Worm (Caenorhabditis elegans) whole organism, mixed stage, embryonic: ENCODE results near the gene ced-5.

Experiments used
- M03D4.4 ChIP-seq: sonication (generic microtip); optimal IDR thresholded peaks from 2 replicates; lab custom pipeline; 2017; ENCODE audit warnings: mild to moderate bottlenecking, missing genetic modification characterization, missing compliant biosample characterization
- bed-3 ChIP-seq: fragments of 200-800 bp; sonication (Bioruptor generic); optimal IDR thresholded peaks from 3 replicates; lab custom pipeline; 2018; ENCODE audit warnings: mild to moderate bottlenecking, missing genetic modification characterization, moderate library complexity, missing compliant biosample characterization
- blmp-1 ChIP-seq: fragments of 150-350 bp; optimal IDR thresholded peaks from 2 replicates; lab custom pipeline; 2014; ENCODE audit warnings: missing biosample characterization, missing genetic modification characterization
- ceh-39 ChIP-seq: fragments of 150-350 bp; optimal IDR thresholded peaks from 2 replicates; lab custom pipeline; 2014; ENCODE audit warnings: missing biosample characterization, missing genetic modification characterization
- ceh-43 ChIP-seq: fragments of 200-800 bp; sonication (Bioruptor generic); optimal IDR thresholded peaks from 2 replicates; lab custom pipeline; 2018; ENCODE audit warnings: mild to moderate bottlenecking, missing genetic modification characterization, moderate library complexity, missing compliant biosample characterization
- ces-1 ChIP-seq: fragments of 150-350 bp; optimal IDR thresholded peaks from 2 replicates; lab custom pipeline; 2014; ENCODE audit warnings: missing biosample characterization, missing genetic modification reagents, missing genetic modification characterization
- cnd-1 ChIP-seq: fragments of 200-800 bp; sonication (Bioruptor generic); optimal IDR thresholded peaks from 2 replicates; lab custom pipeline; 2018; ENCODE audit warnings: mild to moderate bottlenecking, missing genetic modification characterization, missing compliant biosample characterization
- drap-1 ChIP-seq: fragments of 200-800 bp; sonication (Bioruptor generic); optimal IDR thresholded peaks from 3 replicates; lab custom pipeline; 2018; ENCODE audit warnings: mild to moderate bottlenecking, missing genetic modification characterization, missing compliant biosample characterization
- elt-1 ChIP-seq: sonication (generic microtip); optimal IDR thresholded peaks from 2 replicates; lab custom pipeline; 2017; ENCODE audit warnings: missing genetic modification characterization, mild to moderate bottlenecking, missing compliant biosample characterization, antibody characterized with exemption, moderate library complexity, borderline replicate concordance; ENCODE audit not compliant: insufficient read depth
- ham-2 ChIP-seq: fragments of 200-800 bp; sonication (Bioruptor generic); optimal IDR thresholded peaks from 2 replicates; lab custom pipeline; 2018; ENCODE audit warnings: mild to moderate bottlenecking, missing genetic modification characterization, missing compliant biosample characterization
- hlh-1 ChIP-seq: fragments of 150-350 bp; optimal IDR thresholded peaks from 2 replicates; lab custom pipeline; 2014; ENCODE audit warnings: missing biosample characterization, missing genetic modification reagents, missing genetic modification characterization
- lin-13 ChIP-seq: fragments of 150-350 bp; optimal IDR thresholded peaks from 2 replicates; lab custom pipeline; 2014; ENCODE audit warnings: missing biosample characterization, missing genetic modification characterization
- lin-32 ChIP-seq: fragments of 200-800 bp; sonication (Bioruptor generic); optimal IDR thresholded peaks from 2 replicates; lab custom pipeline; 2018; ENCODE audit warnings: mild to moderate bottlenecking, missing genetic modification characterization, missing compliant biosample characterization
- lsy-2 ChIP-seq: fragments of 150-350 bp; optimal IDR thresholded peaks from 2 replicates; lab custom pipeline; 2014; ENCODE audit warnings: missing biosample characterization, missing genetic modification characterization
- nhr-2 ChIP-seq: fragments of 150-350 bp; optimal IDR thresholded peaks from 2 replicates; lab custom pipeline; 2014; ENCODE audit warnings: missing biosample characterization, missing genetic modification characterization
- nhr-237 ChIP-seq: fragments of 150-350 bp; optimal IDR thresholded peaks from 2 replicates; lab custom pipeline; 2014; ENCODE audit warnings: missing biosample characterization, missing genetic modification characterization
- nhr-28 ChIP-seq: fragments of 150-350 bp; optimal IDR thresholded peaks from 2 replicates; lab custom pipeline; 2014; ENCODE audit warnings: missing biosample characterization, missing genetic modification characterization
- nhr-76 ChIP-seq: sonication (generic microtip); optimal IDR thresholded peaks from 2 replicates; lab custom pipeline; 2017; ENCODE audit warnings: missing biosample characterization, missing genetic modification characterization
- pha-4 ChIP-seq: fragments of 150-350 bp; optimal IDR thresholded peaks from 2 replicates; lab custom pipeline; 2018; ENCODE audit warnings: missing biosample characterization, missing genetic modification reagents, missing genetic modification characterization
- sem-2 ChIP-seq: fragments of 200-800 bp; sonication (Bioruptor generic); optimal IDR thresholded peaks from 2 replicates; lab custom pipeline; 2018; ENCODE audit warnings: mild to moderate bottlenecking, missing genetic modification characterization, missing compliant biosample characterization
- sptf-1 ChIP-seq: sonication (generic microtip); optimal IDR thresholded peaks from 2 replicates; lab custom pipeline; 2017; ENCODE audit warnings: mild to moderate bottlenecking, missing genetic modification characterization, moderate library complexity, missing compliant biosample characterization
- tbx-8 ChIP-seq: fragments of 200-800 bp; sonication (Bioruptor generic); optimal IDR thresholded peaks from 2 replicates; lab custom pipeline; 2018; ENCODE audit warnings: mild to moderate bottlenecking, missing genetic modification characterization, moderate library complexity, missing compliant biosample characterization
- unc-120 ChIP-seq: sonication (generic microtip); optimal IDR thresholded peaks from 2 replicates; lab custom pipeline; 2017; ENCODE audit warnings: missing genetic modification characterization, missing compliant biosample characterization; ENCODE audit not compliant: poor library complexity, severe bottlenecking
- unc-39 ChIP-seq: fragments of 150-350 bp; optimal IDR thresholded peaks from 2 replicates; lab custom pipeline; 2014; ENCODE audit warnings: missing biosample characterization, missing genetic modification characterization
- unc-62 ChIP-seq: fragments of 150-350 bp; optimal IDR thresholded peaks from 2 replicates; lab custom pipeline; 2014; ENCODE audit warnings: missing biosample characterization, missing genetic modification reagents, missing genetic modification characterization
- zip-8 ChIP-seq: fragments of 150-350 bp; optimal IDR thresholded peaks from 2 replicates; lab custom pipeline; 2014; ENCODE audit warnings: missing biosample characterization, missing genetic modification characterization
- ztf-11 ChIP-seq: fragments of 150-350 bp; optimal IDR thresholded peaks from 2 replicates; lab custom pipeline; 2014; ENCODE audit warnings: missing biosample characterization, missing genetic modification characterization

ced-5 gene

DNA sequence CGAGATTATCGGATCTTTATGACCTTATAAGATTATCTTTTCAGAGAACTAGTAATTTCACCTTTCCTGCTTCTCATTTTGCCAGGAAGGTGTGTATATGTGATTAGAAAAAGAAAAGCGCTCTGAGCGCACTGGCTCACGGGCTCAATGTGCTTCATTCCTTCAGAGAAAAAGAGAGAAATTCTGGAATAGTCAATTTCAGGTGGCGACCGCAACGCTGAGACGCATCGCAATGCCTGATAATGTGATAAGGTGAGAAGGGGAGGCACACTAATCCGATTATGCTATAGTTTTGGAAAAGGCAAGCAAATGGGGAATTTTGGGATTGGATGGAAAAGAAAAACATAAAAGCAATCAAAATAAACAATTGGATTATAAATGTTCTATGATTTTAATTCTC lies 22.1 kb downstream of the ced-5 start:
- TF ChIP-seq ces-1 (GFP tag; lab: Kevin White, UChicago) (peak; percentile 55), cnd-1 (tag; lab: Kevin White, UChicago) (no peak)

DNA sequence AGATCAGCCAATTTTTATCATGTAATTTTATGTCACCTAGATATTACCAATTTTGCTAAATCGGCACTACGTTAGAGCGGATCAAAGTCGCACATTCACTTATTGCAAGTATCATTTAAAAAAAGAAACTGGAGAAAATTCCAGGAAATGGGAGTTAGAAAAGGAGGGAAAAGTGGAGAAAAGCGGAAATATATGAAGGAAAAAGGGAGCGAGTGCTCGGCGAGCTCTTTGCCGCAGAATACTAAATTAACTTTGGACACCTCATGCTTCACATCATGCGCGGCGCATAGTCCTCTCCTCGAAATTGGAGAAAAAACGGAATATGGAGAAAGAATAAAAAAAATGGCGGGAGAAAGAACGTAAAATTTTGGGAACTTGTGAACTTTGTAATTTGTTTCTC lies 23.7 kb downstream of the ced-5 start:
- TF ChIP-seq ces-1 (GFP tag; lab: Kevin White, UChicago) (peak; percentile 68), lsy-2 (tag; lab: Kevin White, UChicago) (no peak)
- TF ChIP-seq, all 35 proteins: peak for 1

DNA sequence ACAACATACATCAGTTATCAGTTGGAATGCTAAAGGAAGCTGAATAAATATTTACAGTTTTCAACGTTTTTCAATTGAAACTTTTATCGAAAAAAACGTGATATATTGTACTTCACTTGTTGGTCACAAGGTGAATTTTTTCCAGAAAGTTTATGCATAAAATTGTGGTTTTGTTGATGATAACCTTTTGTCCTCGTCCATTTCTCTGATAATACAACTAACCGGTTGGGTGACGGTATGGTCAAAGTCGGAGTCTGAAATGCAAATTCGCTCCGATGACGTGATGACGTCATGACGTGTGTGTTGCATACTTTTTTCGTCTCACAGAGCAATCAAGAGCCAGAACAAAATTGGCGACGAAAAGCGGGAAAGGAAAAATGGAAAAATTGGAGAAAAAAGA lies 27.5 kb downstream of the ced-5 start:
- TF ChIP-seq zip-8 (tag; lab: Kevin White, UChicago) (peak; percentile 70), ceh-43 (GFP tag; lab: Kevin White, UChicago) (no peak)

DNA sequence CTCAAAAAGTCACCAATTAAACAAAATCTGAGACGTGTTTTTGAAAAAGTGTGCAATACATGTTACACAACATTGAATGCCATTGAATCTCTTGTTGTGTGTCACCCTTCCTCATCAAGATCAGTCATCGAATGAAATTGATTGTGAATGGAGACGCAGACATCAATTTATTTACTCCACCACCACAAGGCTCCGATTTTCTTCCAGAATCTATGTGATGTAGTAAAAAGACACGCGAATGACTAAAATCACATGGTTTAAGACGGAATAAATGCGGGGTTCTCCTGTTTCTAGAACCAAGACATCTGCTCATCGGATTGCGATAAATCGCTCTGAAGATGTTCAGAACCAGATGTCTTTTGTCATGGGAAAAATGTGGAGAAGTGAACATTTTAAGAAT lies 28.8 kb downstream of the ced-5 start:
- TF ChIP-seq unc-62 (GFP tag; lab: Kevin White, UChicago) (peak; percentile 73), nhr-237 (tag; lab: Kevin White, UChicago) (no peak)

DNA sequence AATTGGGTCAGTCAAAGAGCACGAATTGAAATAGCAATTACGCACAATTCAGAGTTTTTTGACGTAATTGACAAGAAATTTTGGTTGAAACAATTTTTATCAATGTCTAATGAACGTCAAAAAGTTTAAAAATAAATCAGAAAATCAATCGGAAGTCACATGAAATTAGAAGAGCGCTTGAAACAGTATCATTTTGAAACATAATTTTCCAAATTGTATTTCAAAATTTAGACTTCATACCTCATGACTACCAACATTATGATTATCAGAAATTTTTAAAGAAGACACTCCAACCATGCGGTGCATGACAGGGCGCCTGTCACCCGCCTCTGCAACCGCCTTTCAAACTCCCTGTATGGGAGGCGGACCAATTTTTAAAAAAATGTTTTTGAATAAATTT lies 29.4 kb downstream of the ced-5 start:
- TF ChIP-seq unc-120 (tag; lab: Kevin White, UChicago) (no peak), ztf-11 (tag; lab: Kevin White, UChicago) (no peak), ceh-39 (tag; lab: Kevin White, UChicago) (no peak), elt-1 (tag; lab: Kevin White, UChicago) (no peak), tbx-8 (no peak), blmp-1 (no peak), nhr-28 (tag; lab: Kevin White, UChicago) (no peak), unc-62 (GFP tag; lab: Kevin White, UChicago) (no peak), pha-4 (no peak), lin-13 (tag; lab: Kevin White, UChicago) (no peak), unc-39 (tag; lab: Kevin White, UChicago) (no peak), M03D4.4 (tag; lab: Kevin White, UChicago) (no peak), sptf-1 (tag; lab: Kevin White, UChicago) (no peak), ham-2 (GFP tag; lab: Kevin White, UChicago) (no peak), hlh-1 (tag; lab: Kevin White, UChicago) (no peak)

DNA sequence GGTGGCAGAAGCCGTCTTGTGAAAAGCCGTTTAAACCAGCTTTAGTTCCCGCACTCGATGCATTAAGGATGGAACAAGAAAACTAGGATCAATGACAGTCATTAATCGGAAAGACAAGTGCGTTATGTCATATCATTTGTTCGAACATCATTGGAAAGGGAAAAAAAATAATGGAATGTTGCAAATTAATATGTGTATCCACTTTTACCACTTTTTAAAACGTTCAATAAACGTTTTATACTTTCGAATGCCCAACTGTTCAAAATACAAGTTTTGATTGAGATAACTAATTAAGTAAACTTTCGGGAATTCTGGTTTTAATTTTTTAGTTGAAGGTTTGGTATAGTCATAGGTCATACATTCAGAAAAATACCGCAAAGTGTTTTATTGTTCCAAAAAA lies 31.2 kb downstream of the ced-5 start, which contains the start of gene C02F4.4:
Gene C02F4.4 (minus strand): TSS at position 101 of the 400 bp plus-strand sequence.
- TF ChIP-seq unc-62 (GFP tag; lab: Kevin White, UChicago) = no peak
- TF ChIP-seq sptf-1 (tag; lab: Kevin White, UChicago) = no peak
- no peak for TF ChIP-seq nhr-76 (tag; lab: Kevin White, UChicago)
- TF ChIP-seq lsy-2 (tag; lab: Kevin White, UChicago) = no peak
- no peak for TF ChIP-seq bed-3 (GFP tag; lab: Kevin White, UChicago)
- TF ChIP-seq elt-1 (tag; lab: Kevin White, UChicago) = no peak
- TF ChIP-seq, all 35 proteins: peak for 0

DNA sequence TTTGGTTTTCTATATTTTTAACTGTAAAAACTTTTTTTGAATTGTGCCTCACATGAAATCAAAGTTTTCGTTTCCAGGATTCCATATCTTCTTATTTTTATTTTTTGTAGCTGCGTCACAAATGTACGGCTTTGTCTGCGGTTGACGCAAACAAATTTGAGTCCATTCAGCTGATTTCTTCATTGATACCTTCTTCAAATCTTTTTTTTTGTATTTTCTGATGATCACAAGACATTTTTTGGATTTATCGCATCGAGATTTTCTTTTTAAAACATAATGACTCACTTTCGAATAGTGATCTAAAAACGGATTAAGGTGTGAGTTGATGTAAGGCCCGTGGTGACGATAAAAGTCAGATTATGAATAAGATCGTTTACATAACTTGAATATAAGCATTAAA lies 34.7 kb downstream of the ced-5 start:
- TF ChIP-seq blmp-1 = no peak
- no peak for TF ChIP-seq drap-1 (GFP tag; lab: Kevin White, UChicago)
- no peak for TF ChIP-seq ham-2 (GFP tag; lab: Kevin White, UChicago)
- TF ChIP-seq ces-1 (GFP tag; lab: Kevin White, UChicago) = no peak
- no peak for TF ChIP-seq ztf-11 (tag; lab: Kevin White, UChicago)
- TF ChIP-seq sem-2 = no peak
- no peak for TF ChIP-seq cnd-1 (tag; lab: Kevin White, UChicago)
- TF ChIP-seq nhr-2 (tag; lab: Kevin White, UChicago) = no peak
- TF ChIP-seq hlh-1 (tag; lab: Kevin White, UChicago) = no peak
- no peak for TF ChIP-seq lin-32 (GFP tag; lab: Kevin White, UChicago)
- TF ChIP-seq tbx-8 = no peak
- TF ChIP-seq elt-1 (tag; lab: Kevin White, UChicago) = no peak
- no peak for TF ChIP-seq unc-39 (tag; lab: Kevin White, UChicago)
